Worm (Caenorhabditis elegans): ENCODE results near the gene C27A7.8.

The C27A7.8 gene

DNA sequence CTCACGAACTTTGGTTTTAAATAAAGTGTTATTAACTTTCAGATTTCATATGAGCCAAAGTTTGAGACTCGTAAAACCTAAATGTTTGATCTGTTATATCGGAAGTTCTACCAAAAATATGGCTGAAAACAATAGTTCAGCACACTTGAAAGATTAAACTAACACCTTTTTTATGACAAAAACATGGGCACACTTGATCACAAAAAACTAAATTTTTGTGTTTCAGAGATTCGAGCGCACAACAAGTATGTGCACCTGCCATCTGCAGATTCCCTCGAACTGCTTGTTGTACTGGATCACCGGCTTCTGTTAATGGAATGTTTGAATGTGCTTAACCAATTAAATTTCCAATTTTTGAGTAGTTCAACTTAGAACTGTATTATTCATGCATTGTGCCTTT is 827 bp downstream of the C27A7.8 start:
- no peak for TF ChIP-seq elt-1 (tag; optimal IDR thresholded peaks at IDR 0.05; ENCODE audit: borderline replicate concordance, insufficient read depth)
- TF ChIP-seq ham-2 (GFP tag; optimal IDR thresholded peaks at IDR 0.05), result no peak
- TF ChIP-seq lin-13 (tag; optimal IDR thresholded peaks at IDR 0.05), result no peak
- TF ChIP-seq snpc-4 (tag; optimal IDR thresholded peaks at IDR 0.05), result no peak
- TF ChIP-seq M03D4.4 (tag; optimal IDR thresholded peaks at IDR 0.05), result no peak
- TF ChIP-seq unc-62 (GFP tag; optimal IDR thresholded peaks at IDR 0.05), result no peak

DNA sequence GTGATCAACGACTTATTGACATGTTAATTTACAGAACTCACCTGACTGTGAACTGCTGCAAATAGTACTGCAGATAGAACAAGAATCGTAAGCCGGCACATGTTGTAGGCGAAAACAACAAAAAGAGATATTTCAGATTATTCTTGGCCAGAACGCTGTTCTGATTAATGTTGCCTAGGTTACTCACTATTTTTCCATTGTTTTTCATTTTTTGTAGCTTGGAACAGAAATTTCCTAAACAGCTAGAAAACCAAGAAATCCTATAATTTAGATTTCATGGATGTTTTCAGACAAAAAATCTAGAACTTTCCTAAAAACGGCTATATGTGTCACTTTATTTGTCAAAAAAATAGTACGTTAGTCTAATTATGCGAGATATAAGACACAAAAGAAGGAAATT is 1.6 kb downstream of the C27A7.8 start, which contains the start of gene C27A7.9:
C27A7.9 (minus strand) TSS at position 101 of the 400 bp plus-strand sequence.
- TF ChIP-seq ces-1 (GFP tag; optimal IDR thresholded peaks at IDR 0.05), result no peak
- TF ChIP-seq drap-1 (GFP tag; optimal IDR thresholded peaks at IDR 0.05), result no peak
- TF ChIP-seq flh-1 (GFP tag; optimal IDR thresholded peaks at IDR 0.05), result no peak
- no peak for TF ChIP-seq mab-5 (tag; optimal IDR thresholded peaks at IDR 0.05)
- TF ChIP-seq unc-62 (GFP tag; optimal IDR thresholded peaks at IDR 0.05), result no peak
- TF ChIP-seq tbx-8 (GFP tag; optimal IDR thresholded peaks at IDR 0.05), result no peak
- TF ChIP-seq sptf-1 (tag; optimal IDR thresholded peaks at IDR 0.05), result no peak
- TF ChIP-seq lin-13 (tag; optimal IDR thresholded peaks at IDR 0.05), result no peak
- TF ChIP-seq unc-39 (tag; optimal IDR thresholded peaks at IDR 0.05), result no peak
- no peak for TF ChIP-seq pha-4 (tag; optimal IDR thresholded peaks at IDR 0.05)
- no peak for TF ChIP-seq zip-8 (tag; optimal IDR thresholded peaks at IDR 0.05)
- TF ChIP-seq bed-3 (GFP tag; optimal IDR thresholded peaks at IDR 0.05), result no peak
- TF ChIP-seq elt-1 (tag; optimal IDR thresholded peaks at IDR 0.05; ENCODE audit: borderline replicate concordance, insufficient read depth), result no peak
- no peak for TF ChIP-seq lsy-2 (tag; optimal IDR thresholded peaks at IDR 0.05)
- TF ChIP-seq mep-1 (tag; optimal IDR thresholded peaks at IDR 0.05), result no peak
- no peak for TF ChIP-seq nhr-2 (tag; optimal IDR thresholded peaks at IDR 0.05)
- no peak for TF ChIP-seq cnd-1 (tag; optimal IDR thresholded peaks at IDR 0.05)
- no peak for TF ChIP-seq nhr-237 (tag; optimal IDR thresholded peaks at IDR 0.05)
- TF ChIP-seq mls-2 (tag; optimal IDR thresholded peaks at IDR 0.05), result no peak
- TF ChIP-seq snpc-4 (tag; optimal IDR thresholded peaks at IDR 0.05), result no peak

DNA sequence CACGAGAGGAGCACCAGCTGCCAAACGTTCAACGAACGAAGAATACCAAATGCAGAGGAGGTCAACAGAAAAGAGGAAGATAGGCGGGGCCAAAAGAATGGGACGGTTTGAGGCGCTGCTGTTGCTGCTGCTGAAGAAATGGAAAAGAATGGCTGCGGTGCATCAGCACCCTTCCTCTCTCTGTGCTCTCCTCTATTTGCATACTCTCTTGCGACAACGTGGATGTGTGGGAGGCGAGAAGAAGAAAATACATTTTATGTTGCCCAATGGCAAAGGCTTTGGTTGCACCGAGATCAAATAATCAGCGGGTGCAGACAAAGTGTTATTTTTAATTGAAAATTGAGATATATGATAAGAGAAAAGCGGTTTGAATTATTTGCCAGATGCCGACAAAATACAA is 5.4 kb downstream of the C27A7.8 start:
- TF ChIP-seq nhr-12 (tag; optimal IDR thresholded peaks at IDR 0.05) (no peak), zip-8 (tag; optimal IDR thresholded peaks at IDR 0.05) (no peak), elt-1 (tag; optimal IDR thresholded peaks at IDR 0.05; ENCODE audit: borderline replicate concordance, insufficient read depth) (no peak), nhr-28 (tag; optimal IDR thresholded peaks at IDR 0.05) (no peak), flh-1 (GFP tag; optimal IDR thresholded peaks at IDR 0.05) (no peak), unc-62 (GFP tag; optimal IDR thresholded peaks at IDR 0.05) (no peak), lin-13 (tag; optimal IDR thresholded peaks at IDR 0.05) (no peak), blmp-1 (tag; optimal IDR thresholded peaks at IDR 0.05) (no peak), bed-3 (GFP tag; optimal IDR thresholded peaks at IDR 0.05) (no peak), hlh-1 (tag; optimal IDR thresholded peaks at IDR 0.05) (no peak), lsy-2 (tag; optimal IDR thresholded peaks at IDR 0.05) (no peak), ztf-11 (tag; optimal IDR thresholded peaks at IDR 0.05) (no peak), mep-1 (tag; optimal IDR thresholded peaks at IDR 0.05) (no peak), nhr-2 (tag; optimal IDR thresholded peaks at IDR 0.05) (no peak), cnd-1 (tag; optimal IDR thresholded peaks at IDR 0.05) (no peak), tbx-8 (GFP tag; optimal IDR thresholded peaks at IDR 0.05) (no peak), lin-32 (GFP tag; optimal IDR thresholded peaks at IDR 0.05) (no peak)

- TF ChIP-seq lin-32 (GFP tag; optimal IDR thresholded peaks at IDR 0.05), result no peak
- no peak for TF ChIP-seq lsy-2 (tag; optimal IDR thresholded peaks at IDR 0.05)
- TF ChIP-seq mab-5 (tag; optimal IDR thresholded peaks at IDR 0.05), result no peak
- TF ChIP-seq bed-3 (GFP tag; optimal IDR thresholded peaks at IDR 0.05), result no peak
- no peak for TF ChIP-seq elt-1 (tag; optimal IDR thresholded peaks at IDR 0.05; ENCODE audit: borderline replicate concordance, insufficient read depth)
- no peak for TF ChIP-seq lin-13 (tag; optimal IDR thresholded peaks at IDR 0.05)
- TF ChIP-seq mep-1 (tag; optimal IDR thresholded peaks at IDR 0.05), result no peak
- TF ChIP-seq cnd-1 (tag; optimal IDR thresholded peaks at IDR 0.05), result no peak
- TF ChIP-seq unc-39 (tag; optimal IDR thresholded peaks at IDR 0.05), result no peak
- TF ChIP-seq drap-1 (GFP tag; optimal IDR thresholded peaks at IDR 0.05), result no peak
- no peak for TF ChIP-seq pha-4 (tag; optimal IDR thresholded peaks at IDR 0.05)
- no peak for TF ChIP-seq zip-8 (tag; optimal IDR thresholded peaks at IDR 0.05)
- TF ChIP-seq ces-1 (GFP tag; optimal IDR thresholded peaks at IDR 0.05), result no peak
- TF ChIP-seq M03D4.4 (tag; optimal IDR thresholded peaks at IDR 0.05), result no peak
Measured at ce11 chrV:12159975-12160374, 7.0 kb downstream of the C27A7.8 start.

- TF ChIP-seq hlh-1 (tag; optimal IDR thresholded peaks at IDR 0.05) (no peak), ham-2 (GFP tag; optimal IDR thresholded peaks at IDR 0.05) (no peak), nhr-28 (tag; optimal IDR thresholded peaks at IDR 0.05) (no peak)
Measured at ce11 chrV:12161157-12161556, 8.2 kb downstream of the C27A7.8 start.

- TF ChIP-seq mep-1 (tag; optimal IDR thresholded peaks at IDR 0.05) (no peak), mab-5 (tag; optimal IDR thresholded peaks at IDR 0.05) (no peak), unc-62 (GFP tag; optimal IDR thresholded peaks at IDR 0.05) (no peak), bed-3 (GFP tag; optimal IDR thresholded peaks at IDR 0.05) (no peak), nhr-2 (tag; optimal IDR thresholded peaks at IDR 0.05) (no peak), pha-4 (tag; optimal IDR thresholded peaks at IDR 0.05) (no peak), ces-1 (GFP tag; optimal IDR thresholded peaks at IDR 0.05) (no peak), sptf-1 (tag; optimal IDR thresholded peaks at IDR 0.05) (no peak), mls-2 (tag; optimal IDR thresholded peaks at IDR 0.05) (no peak), unc-120 (tag; optimal IDR thresholded peaks at IDR 0.05; ENCODE audit: poor library complexity, severe bottlenecking) (no peak), ceh-43 (GFP tag; optimal IDR thresholded peaks at IDR 0.05) (no peak), cnd-1 (tag; optimal IDR thresholded peaks at IDR 0.05) (no peak), blmp-1 (tag; optimal IDR thresholded peaks at IDR 0.05) (no peak), ceh-39 (tag; optimal IDR thresholded peaks at IDR 0.05) (no peak), ztf-11 (tag; optimal IDR thresholded peaks at IDR 0.05) (no peak)
Measured at ce11 chrV:12162220-12162619, 9.3 kb downstream of the C27A7.8 start, which contains the start of gene C27A7.5. TSS of gene C27A7.5 (minus strand) at chrV:12162320.

Data from whole organism, mixed stage, embryonic.